Worm (Caenorhabditis elegans) whole organism, L4/young adult: ENCODE data around the gene Y57G11B.2.

Experiments used
- dao-5 ChIP-seq: sonication (generic microtip); optimal IDR thresholded peaks from 2 replicates; lab custom pipeline; 2016; ENCODE audit warnings: missing genotype, missing genetic modification characterization, moderate library complexity, missing compliant biosample characterization
- him-1 ChIP-seq: sonication (generic microtip); optimal IDR thresholded peaks from 2 replicates; lab custom pipeline; 2016; ENCODE audit warnings: missing genotype, missing genetic modification reagents, missing genetic modification characterization, missing compliant biosample characterization

DNA sequence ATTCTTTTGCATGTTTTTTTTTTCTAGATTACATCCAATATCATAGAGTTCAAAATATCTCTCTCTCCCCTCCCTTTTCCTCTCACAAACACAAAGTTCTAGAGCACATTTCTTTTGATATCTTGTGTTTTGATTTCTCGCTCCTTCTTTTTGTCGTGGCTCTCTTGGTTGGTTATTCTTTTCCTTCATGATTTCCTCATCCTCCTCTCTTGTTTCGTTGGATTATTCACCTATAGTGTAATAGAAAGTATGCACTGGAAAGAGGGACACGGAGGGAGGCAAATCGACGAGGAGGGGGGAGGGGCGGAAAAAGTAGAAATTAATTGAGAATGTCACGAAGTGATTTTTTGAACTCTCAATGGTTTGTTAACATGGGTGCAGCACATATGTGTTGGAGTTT lies 41.3 kb downstream of the Y57G11B.2 start:
- no peak for TF ChIP-seq dao-5 (tag; lab: Kevin White, UChicago)
- no peak for TF ChIP-seq him-1 (tag; lab: Kevin White, UChicago)
